Worm (Caenorhabditis elegans) whole organism, L4/young adult: ENCODE measurements around the gene gars-1.

ENCODE experiments used
- W03F9.2 ChIP-seq: fragments of 150-350 bp; optimal IDR thresholded peaks from 2 replicates; lab custom pipeline; 2014; ENCODE audit warnings: missing biosample characterization, missing genetic modification characterization
- dao-5 ChIP-seq: sonication (generic microtip); optimal IDR thresholded peaks from 2 replicates; lab custom pipeline; 2016; ENCODE audit warnings: missing genotype, missing genetic modification characterization, moderate library complexity, missing compliant biosample characterization
- him-1 ChIP-seq: sonication (generic microtip); optimal IDR thresholded peaks from 2 replicates; lab custom pipeline; 2016; ENCODE audit warnings: missing genotype, missing genetic modification reagents, missing genetic modification characterization, missing compliant biosample characterization

DNA sequence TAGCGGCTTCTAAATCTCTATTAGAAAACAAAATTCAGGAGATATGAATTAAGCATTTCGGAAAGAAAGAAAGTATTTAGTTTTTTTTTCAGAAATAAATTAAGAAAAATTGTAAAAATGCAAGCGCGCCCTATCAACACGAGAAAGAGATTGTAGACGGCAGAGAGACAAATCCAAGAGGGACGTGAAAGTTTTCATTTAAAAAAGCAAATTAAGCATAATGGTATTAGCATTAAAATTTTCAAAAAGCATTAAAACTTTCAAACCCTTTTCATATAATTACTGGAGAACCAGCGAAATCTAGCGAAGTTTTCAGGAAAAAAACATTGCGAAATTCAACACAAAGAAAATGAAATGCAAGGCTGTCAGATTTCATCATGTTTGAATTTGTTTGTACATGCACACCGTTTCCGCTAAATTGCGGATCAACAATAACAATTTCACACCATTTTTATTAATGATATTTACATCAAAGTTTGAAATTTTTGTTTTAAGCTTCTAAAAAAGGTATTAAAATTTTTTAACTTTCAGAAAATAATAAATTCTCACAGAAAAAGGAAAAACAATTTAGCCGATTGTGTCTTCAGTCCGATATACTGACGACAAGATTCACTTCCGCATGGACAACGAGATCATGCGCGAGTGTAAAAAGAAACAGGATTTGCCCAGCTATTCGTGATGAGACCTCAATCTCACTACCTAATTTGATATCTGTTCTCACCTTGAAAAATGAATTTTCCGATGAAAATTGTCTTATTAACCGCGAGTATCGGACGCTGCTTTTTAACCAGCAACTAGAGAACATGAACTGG, at the start of gene gars-1:
- TF ChIP-seq W03F9.2 (tag; lab: Kevin White, UChicago): peak; percentile 15
- TF ChIP-seq him-1 (tag; lab: Kevin White, UChicago): no peak
- no peak for TF ChIP-seq dao-5 (tag; lab: Kevin White, UChicago)
